Worm (Caenorhabditis elegans): ENCODE results near the gene zyg-11.

ce11 chrII:8001428-8001827 lies 16.1 kb upstream of the zyg-11 start:
- peak; percentile 48 for TF ChIP-seq nhr-28 (tag; optimal IDR thresholded peaks at IDR 0.05)
- no peak for TF ChIP-seq ama-1 (optimal IDR thresholded peaks at IDR 0.05)
- TF ChIP-seq cey-2 (tag; optimal IDR thresholded peaks at IDR 0.05; ENCODE audit: borderline replicate concordance, insufficient read depth), result no peak
- no peak for TF ChIP-seq nhr-102 (tag; optimal IDR thresholded peaks at IDR 0.05)
- TF ChIP-seq lin-15B (tag; optimal IDR thresholded peaks at IDR 0.05), result no peak
- TF ChIP-seq rbr-2 (tag; optimal IDR thresholded peaks at IDR 0.05), result no peak
- no peak for TF ChIP-seq vab-7 (GFP tag; IDR thresholded peaks at IDR 0.05)
- TF ChIP-seq pqm-1 (tag; optimal IDR thresholded peaks at IDR 0.05), result peak; percentile 68
- TF ChIP-seq sdz-12 (GFP tag; optimal IDR thresholded peaks at IDR 0.05), result no peak
- no peak for TF ChIP-seq lsy-2 (tag; optimal IDR thresholded peaks at IDR 0.05)
- TF ChIP-seq daf-12 (tag; optimal IDR thresholded peaks at IDR 0.05), result no peak
- no peak for TF ChIP-seq mxl-3 (GFP tag; optimal IDR thresholded peaks at IDR 0.05)
- TF ChIP-seq ztf-11 (tag; optimal IDR thresholded peaks at IDR 0.05), result no peak
